Worm (Caenorhabditis elegans) whole organism, mixed stage, embryonic: ENCODE data around the gene str-135.

Source experiments
- blmp-1 ChIP-seq: fragments of 150-350 bp; optimal IDR thresholded peaks from 2 replicates; lab custom pipeline; 2014; ENCODE audit warnings: missing biosample characterization, missing genetic modification characterization
- ceh-39 ChIP-seq: fragments of 150-350 bp; optimal IDR thresholded peaks from 2 replicates; lab custom pipeline; 2014; ENCODE audit warnings: missing biosample characterization, missing genetic modification characterization
- lsy-2 ChIP-seq: fragments of 150-350 bp; optimal IDR thresholded peaks from 2 replicates; lab custom pipeline; 2014; ENCODE audit warnings: missing biosample characterization, missing genetic modification characterization
- mab-5 ChIP-seq: fragments of 150-350 bp; optimal IDR thresholded peaks from 2 replicates; lab custom pipeline; 2014; ENCODE audit warnings: missing biosample characterization, missing genetic modification characterization
- nhr-237 ChIP-seq: fragments of 150-350 bp; optimal IDR thresholded peaks from 2 replicates; lab custom pipeline; 2014; ENCODE audit warnings: missing biosample characterization, missing genetic modification characterization
- nhr-28 ChIP-seq: fragments of 150-350 bp; optimal IDR thresholded peaks from 2 replicates; lab custom pipeline; 2014; ENCODE audit warnings: missing biosample characterization, missing genetic modification characterization
- nhr-76 ChIP-seq: sonication (generic microtip); optimal IDR thresholded peaks from 2 replicates; lab custom pipeline; 2017; ENCODE audit warnings: missing biosample characterization, missing genetic modification characterization
- sptf-1 ChIP-seq: sonication (generic microtip); optimal IDR thresholded peaks from 2 replicates; lab custom pipeline; 2017; ENCODE audit warnings: mild to moderate bottlenecking, missing genetic modification characterization, moderate library complexity, missing compliant biosample characterization
- unc-120 ChIP-seq: sonication (generic microtip); optimal IDR thresholded peaks from 2 replicates; lab custom pipeline; 2017; ENCODE audit warnings: missing genetic modification characterization, missing compliant biosample characterization; ENCODE audit not compliant: poor library complexity, severe bottlenecking
- unc-62 ChIP-seq: fragments of 150-350 bp; optimal IDR thresholded peaks from 2 replicates; lab custom pipeline; 2014; ENCODE audit warnings: missing biosample characterization, missing genetic modification reagents, missing genetic modification characterization
- ztf-11 ChIP-seq: fragments of 150-350 bp; optimal IDR thresholded peaks from 2 replicates; lab custom pipeline; 2014; ENCODE audit warnings: missing biosample characterization, missing genetic modification characterization

- TF ChIP-seq nhr-237 (tag; lab: Kevin White, UChicago) (no peak), unc-62 (GFP tag; lab: Kevin White, UChicago) (no peak), nhr-76 (tag; lab: Kevin White, UChicago) (no peak), ztf-11 (tag; lab: Kevin White, UChicago) (no peak), nhr-28 (tag; lab: Kevin White, UChicago) (no peak), blmp-1 (no peak), ceh-39 (tag; lab: Kevin White, UChicago) (no peak), unc-120 (tag; lab: Kevin White, UChicago) (no peak), mab-5 (tag; lab: Kevin White, UChicago) (no peak), lsy-2 (tag; lab: Kevin White, UChicago) (no peak), sptf-1 (tag; lab: Kevin White, UChicago) (no peak)
Measured at ce11 chrV:8243201-8243600, 37.5 kb downstream of the str-135 start.
